Worm (Caenorhabditis elegans): ENCODE results near the gene ocr-2.

DNA sequence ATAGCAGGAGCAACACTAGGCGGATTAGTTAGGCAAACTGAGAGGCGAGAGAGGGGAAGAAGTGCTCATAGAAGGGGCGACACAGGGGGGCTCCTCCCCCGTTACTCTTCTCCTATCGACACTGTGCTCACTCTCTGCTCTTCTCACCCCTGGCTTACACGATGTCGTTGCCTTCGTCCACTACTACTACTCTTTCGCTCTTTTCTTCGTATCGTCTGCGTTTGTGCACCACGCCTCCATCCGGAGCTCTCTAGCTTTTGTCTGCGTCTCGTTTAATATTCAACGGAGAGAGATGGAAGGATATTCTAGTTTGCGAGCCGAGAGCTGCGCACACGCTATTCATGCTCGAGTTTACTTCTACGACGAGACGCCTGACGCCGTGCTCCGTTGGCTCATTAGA, 36.6 kb downstream of the ocr-2 start:
- TF ChIP-seq tbx-2 (tag; optimal IDR thresholded peaks at IDR 0.05): peak; percentile 42
- TF ChIP-seq unc-62 (GFP tag; optimal IDR thresholded peaks at IDR 0.05): no peak
- peak; percentile 9 for TF ChIP-seq sox-4 (tag; optimal IDR thresholded peaks at IDR 0.05)
- TF ChIP-seq fos-1 (tag; optimal IDR thresholded peaks at IDR 0.05): no peak
- TF ChIP-seq ztf-4 (tag; optimal IDR thresholded peaks at IDR 0.05): no peak
- peak in 1 of 2 experiments; percentile 31 for TF ChIP-seq egl-27 (tag; optimal IDR thresholded peaks at IDR 0.05)
- TF ChIP-seq ceh-90 (tag; optimal IDR thresholded peaks at IDR 0.05): no peak
- no peak for TF ChIP-seq ets-5 (GFP tag; IDR thresholded peaks at IDR 0.05)
- no peak for TF ChIP-seq zag-1 (tag; optimal IDR thresholded peaks at IDR 0.05)
- no peak for TF ChIP-seq irx-1 (tag; optimal IDR thresholded peaks at IDR 0.05)
- TF ChIP-seq pqm-1 (tag; optimal IDR thresholded peaks at IDR 0.05): no peak
- TF ChIP-seq pag-3 (tag; optimal IDR thresholded peaks at IDR 0.05; ENCODE audit: borderline replicate concordance, insufficient read depth): no peak
